Worm (Caenorhabditis elegans): ENCODE results near the gene idpp-12.

DNA sequence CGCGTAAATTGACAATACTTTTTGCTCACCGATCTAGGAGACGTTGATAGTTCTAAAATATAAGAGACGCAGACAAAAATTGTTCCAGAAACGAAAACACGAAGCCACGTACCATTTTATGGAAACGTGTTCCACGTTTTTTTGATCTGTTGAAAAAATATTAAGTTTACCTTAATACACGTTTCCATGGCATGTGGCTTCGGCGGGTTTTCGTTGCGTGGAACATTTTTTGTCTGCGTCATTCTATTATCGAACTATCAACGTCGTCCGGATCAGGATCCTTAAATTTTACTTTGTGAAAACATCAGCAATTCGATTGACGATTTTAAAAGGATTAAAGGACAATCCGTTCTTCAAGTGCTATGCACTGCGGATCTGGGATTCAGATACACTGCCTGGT, 38.1 kb upstream of the idpp-12 start, which contains the start of gene T26C12.2:
- TF ChIP-seq unc-62 (GFP tag; optimal IDR thresholded peaks at IDR 0.05) (no peak), pha-4 (tag; optimal IDR thresholded peaks at IDR 0.05) (no peak), nhr-237 (tag; optimal IDR thresholded peaks at IDR 0.05) (no peak), ZK546.5 (tag; optimal IDR thresholded peaks at IDR 0.05) (no peak), elt-3 (tag; optimal IDR thresholded peaks at IDR 0.05) (no peak), ama-1 (optimal IDR thresholded peaks at IDR 0.05) (no peak), unc-39 (tag; optimal IDR thresholded peaks at IDR 0.05) (no peak), elt-1 (tag; optimal IDR thresholded peaks at IDR 0.05) (no peak)

Measured in whole organism, L3 larva.